Fruit fly (Drosophila melanogaster) whole organism, adult: ENCODE results near the gene CG5846.

Experiments used
- bab1 ChIP-seq: fragments of 200-800 bp; sonication (Bioruptor generic); optimal IDR thresholded peaks from 3 replicates; lab custom pipeline; 2019; ENCODE audit warnings: missing biosample characterization, mild to moderate bottlenecking, missing genetic modification characterization, moderate library complexity
- toe ChIP-seq: fragments of 200-800 bp; sonication (Bioruptor generic); optimal IDR thresholded peaks from 2 replicates; lab custom pipeline; 2016; ENCODE audit warnings: missing biosample characterization, missing genetic modification characterization

- TF ChIP-seq bab1 (GFP tag; lab: Kevin White, UChicago) (no peak), toe (GFP tag; lab: Kevin White, UChicago) (no peak)
Observed at dm6 chr2L:9948520-9948858, 8.5 kb downstream of the CG5846 start.
